Worm (Caenorhabditis elegans) whole organism, L4 larva: Measurements from ENCODE around the gene srx-12.

Experiments
- F10B5.3 ChIP-seq: sonication (generic microtip); optimal IDR thresholded peaks from 2 replicates; lab custom pipeline; 2016; ENCODE audit warnings: mild to moderate bottlenecking, missing genetic modification characterization, missing compliant biosample characterization
- F37D6.2 ChIP-seq: sonication (generic microtip); optimal IDR thresholded peaks from 2 replicates; lab custom pipeline; 2016; ENCODE audit warnings: mild to moderate bottlenecking, missing genetic modification characterization, missing compliant biosample characterization
- F49E8.2 ChIP-seq: sonication (generic microtip); optimal IDR thresholded peaks from 2 replicates; lab custom pipeline; 2016; ENCODE audit warnings: missing compliant biosample characterization, mild to moderate bottlenecking, missing genetic modification characterization, borderline replicate concordance
- R02D3.7 ChIP-seq: fragments of 150-350 bp; sonication (generic microtip); optimal IDR thresholded peaks from 3 replicates; lab custom pipeline; 2014; ENCODE audit warnings: missing biosample characterization, missing genetic modification characterization
- T20F7.1 ChIP-seq: fragments of 200-800 bp; sonication (Bioruptor generic); optimal IDR thresholded peaks from 2 replicates; lab custom pipeline; 2018; ENCODE audit warnings: mild to moderate bottlenecking, missing genetic modification characterization, missing compliant biosample characterization
- Y48G9A.11 ChIP-seq: fragments of 200-800 bp; sonication (Bioruptor generic); IDR thresholded peaks from 2 replicates; pipeline ENCODE4 v1.3.6; 2022; ENCODE audit warnings: missing genetic modification reagents, missing genetic modification characterization, missing compliant biosample characterization
- aha-1 ChIP-seq: fragments of 150-350 bp; peaks from one replicate; lab custom pipeline; 2014; ENCODE audit warnings: missing biosample characterization, missing genetic modification characterization
- ama-1 ChIP-seq: fragments of 150-350 bp; optimal IDR thresholded peaks from 2 replicates; lab custom pipeline; 2014; ENCODE audit warnings: inconsistent platforms, mixed read lengths
- ceh-32 ChIP-seq: sonication (generic microtip); optimal IDR thresholded peaks from 2 replicates; lab custom pipeline; 2016; ENCODE audit warnings: mild to moderate bottlenecking, missing genetic modification characterization, missing compliant biosample characterization; ENCODE audit not compliant: poor library complexity
- ceh-44 ChIP-seq: fragments of 200-800 bp; sonication (Bioruptor generic); IDR thresholded peaks from 2 replicates; pipeline ENCODE4 v1.3.6; 2022; ENCODE audit warnings: missing genetic modification reagents, missing genetic modification characterization, missing compliant biosample characterization
- daf-16 ChIP-seq, 3 experiments: sonication (generic microtip); optimal IDR thresholded peaks; 2 replicates each; lab custom pipeline; 2016 to 2017; ENCODE audit warnings: missing genetic modification characterization in 3 of 3, missing genetic modification reagents in 3 of 3, mild to moderate bottlenecking in 2 of 3, missing compliant biosample characterization in 2 of 3, missing biosample characterization in 1 of 3, moderate library complexity in 1 of 3
- dmd-8 ChIP-seq: fragments of 200-800 bp; sonication (Bioruptor generic); IDR thresholded peaks from 2 replicates; pipeline ENCODE4 v1.3.6; 2022; ENCODE audit warnings: missing genetic modification characterization, missing compliant biosample characterization
- dpl-1 ChIP-seq: fragments of 150-350 bp; optimal IDR thresholded peaks from 2 replicates; lab custom pipeline; 2014; ENCODE audit warnings: missing biosample characterization, missing genetic modification reagents, missing genetic modification characterization
- duxl-1 ChIP-seq: sonication (generic microtip); optimal IDR thresholded peaks from 2 replicates; lab custom pipeline; 2016; ENCODE audit warnings: mild to moderate bottlenecking, missing genetic modification characterization, moderate library complexity, missing compliant biosample characterization; ENCODE audit not compliant: poor library complexity
- hmg-1.1 ChIP-seq: fragments of 200-800 bp; sonication (Bioruptor generic); IDR thresholded peaks from 2 replicates; pipeline ENCODE4 v1.3.6; 2022; ENCODE audit warnings: missing genetic modification reagents, missing genetic modification characterization, missing compliant biosample characterization
- jun-1 ChIP-seq: fragments of 150-350 bp; optimal IDR thresholded peaks from 2 replicates; lab custom pipeline; 2014; ENCODE audit warnings: missing biosample characterization, missing genetic modification reagents, missing genetic modification characterization
- lin-15B ChIP-seq: fragments of 150-350 bp; sonication (generic microtip); optimal IDR thresholded peaks from 3 replicates; lab custom pipeline; 2014; ENCODE audit warnings: missing biosample characterization, missing genetic modification characterization
- lin-38 ChIP-seq: fragments of 200-800 bp; sonication (Bioruptor generic); IDR thresholded peaks from 2 replicates; pipeline ENCODE4 v1.3.6; 2022; ENCODE audit warnings: missing genetic modification reagents, missing genetic modification characterization, missing compliant biosample characterization
- lir-3 ChIP-seq: sonication (generic microtip); optimal IDR thresholded peaks from 2 replicates; lab custom pipeline; 2016; ENCODE audit warnings: mild to moderate bottlenecking, missing genetic modification characterization, missing compliant biosample characterization
- lsy-2 ChIP-seq, 2 experiments: fragments of 150-350 bp in 1 of 2; sonication (generic microtip) in 1 of 2; optimal IDR thresholded peaks; 2 replicates each; lab custom pipeline; 2014 to 2017; ENCODE audit warnings: missing biosample characterization in 2 of 2, missing genetic modification characterization in 2 of 2
- madf-5 ChIP-seq, 2 experiments: fragments of 200-800 bp; sonication (Bioruptor generic); IDR thresholded peaks; 2 replicates each; pipeline ENCODE4 v1.3.6; 2022; ENCODE audit warnings: missing compliant biosample characterization in 2 of 2, missing genetic modification characterization in 2 of 2
- mdl-1 ChIP-seq, 2 experiments: fragments of 150-350 bp in 1 of 2; sonication (generic microtip) in 1 of 2; optimal IDR thresholded peaks; 2 replicates each; lab custom pipeline; 2014 to 2017; ENCODE audit warnings: missing biosample characterization in 2 of 2, missing genetic modification characterization in 2 of 2
- mep-1 ChIP-seq: fragments of 150-350 bp; sonication (generic microtip); optimal IDR thresholded peaks from 3 replicates; lab custom pipeline; 2014; ENCODE audit warnings: missing biosample characterization, missing genetic modification characterization
- mes-2 ChIP-seq: sonication (generic microtip); optimal IDR thresholded peaks from 2 replicates; lab custom pipeline; 2016; ENCODE audit warnings: missing genotype, mild to moderate bottlenecking, missing genetic modification characterization, missing compliant biosample characterization; ENCODE audit not compliant: poor library complexity, severe bottlenecking
- nhr-111 ChIP-seq: fragments of 200-800 bp; sonication (Bioruptor generic); optimal IDR thresholded peaks from 2 replicates; lab custom pipeline; 2018; ENCODE audit warnings: mild to moderate bottlenecking, missing genetic modification characterization, missing compliant biosample characterization
- nhr-42 ChIP-seq: fragments of 200-800 bp; sonication (Bioruptor generic); IDR thresholded peaks from 2 replicates; pipeline ENCODE4 v1.3.6; 2022; ENCODE audit warnings: missing genetic modification characterization, missing compliant biosample characterization
- nhr-48 ChIP-seq: sonication (generic microtip); optimal IDR thresholded peaks from 2 replicates; lab custom pipeline; 2016; ENCODE audit warnings: mild to moderate bottlenecking, missing genetic modification characterization, missing compliant biosample characterization
- pqm-1 ChIP-seq: sonication (generic microtip); optimal IDR thresholded peaks from 2 replicates; lab custom pipeline; 2017; ENCODE audit warnings: missing biosample characterization, missing genetic modification characterization
- saeg-2 ChIP-seq: fragments of 200-800 bp; sonication (Bioruptor generic); IDR thresholded peaks from 2 replicates; pipeline ENCODE4 v1.3.6; 2022; ENCODE audit warnings: missing genetic modification reagents, missing genetic modification characterization, missing compliant biosample characterization
- set-16 ChIP-seq: fragments of 200-800 bp; sonication (Bioruptor generic); IDR thresholded peaks from 2 replicates; pipeline ENCODE4 v1.3.6; 2022; ENCODE audit warnings: missing genetic modification reagents, missing genetic modification characterization, missing compliant biosample characterization
- snpc-4 ChIP-seq: fragments of 150-350 bp; optimal IDR thresholded peaks from 2 replicates; lab custom pipeline; 2014; ENCODE audit warnings: missing biosample characterization, missing genetic modification characterization
- spr-3 ChIP-seq: fragments of 200-800 bp; sonication (Bioruptor generic); optimal IDR thresholded peaks from 2 replicates; lab custom pipeline; 2018; ENCODE audit warnings: mild to moderate bottlenecking, missing genetic modification characterization, missing compliant biosample characterization
- unc-62 ChIP-seq, 3 experiments: fragments of 150-350 bp in 1 of 3; sonication (generic microtip); optimal IDR thresholded peaks in 2 of 3; peaks in 1 of 3; 1 replicate in 1 of 3; 2 replicates in 2 of 3; lab custom pipeline; 2014 to 2017; ENCODE audit warnings: missing biosample characterization in 3 of 3, missing genetic modification characterization in 3 of 3, missing genetic modification reagents in 3 of 3, missing genotype in 1 of 3
- zip-11 ChIP-seq: fragments of 200-800 bp; sonication (Bioruptor generic); IDR thresholded peaks from 2 replicates; pipeline ENCODE4 v1.3.6; 2022; ENCODE audit warnings: missing genetic modification characterization, missing compliant biosample characterization
- ztf-7 ChIP-seq: fragments of 150-350 bp; optimal IDR thresholded peaks from 2 replicates; lab custom pipeline; 2014; ENCODE audit warnings: missing biosample characterization, missing genetic modification characterization

Gene srx-12

ce11 chrIV:1051636-1052133 lies 5.9 kb downstream of the srx-12 start, which contains the start of gene Y55F3AM.21:
Gene Y55F3AM.21 (minus strand): TSS chrIV:1051686.
- TF ChIP-seq Y48G9A.11 (GFP tag; lab: Robert Waterston, UW) = peak; percentile 72; the same call in 1 of the 2 replicates

ce11 chrIV:1053989-1054388 lies 8.2 kb downstream of the srx-12 start:
- TF ChIP-seq F37D6.2 (tag; lab: Kevin White, UChicago) = no peak
- TF ChIP-seq hmg-1.1 (GFP tag; lab: Robert Waterston, UW) = no peak
- peak; percentile 93 for TF ChIP-seq set-16
- no peak for TF ChIP-seq lin-15B (tag; lab: Kevin White, UChicago)
- TF ChIP-seq, all 104 proteins: peak for 1

- TF ChIP-seq spr-3 (GFP tag; lab: Kevin White, UChicago) (no peak), dpl-1 (GFP tag; lab: Kevin White, UChicago) (peak; percentile 30), lsy-2 (tag; optimal IDR thresholded peaks at IDR 0.05; lab: Kevin White, UChicago) (peak in 1 of 2 experiments; percentile 50), mes-2 (tag; lab: Kevin White, UChicago) (peak; percentile 42), Y48G9A.11 (GFP tag; lab: Robert Waterston, UW) (peak; percentile 99), nhr-48 (no peak), mep-1 (tag; lab: Kevin White, UChicago) (peak; percentile 18), dmd-8 (GFP tag; lab: Robert Waterston, UW) (no peak), aha-1 (tag; lab: Kevin White, UChicago) (peak; percentile 23), daf-16 (GFP tag; optimal IDR thresholded peaks at IDR 0.05; lab: Kevin White, UChicago) (no peak), daf-16 (tag; optimal IDR thresholded peaks at IDR 0.05; lab: Kevin White, UChicago) (peak; percentile 23), R02D3.7 (peak; percentile 77), pqm-1 (tag; lab: Kevin White, UChicago) (no peak), T20F7.1 (peak; percentile 96), F49E8.2 (no peak), nhr-111 (GFP tag; lab: Kevin White, UChicago) (no peak), duxl-1 (tag; lab: Kevin White, UChicago) (no peak), lir-3 (tag; lab: Kevin White, UChicago) (no peak), ceh-32 (tag; lab: Kevin White, UChicago) (no peak), nhr-42 (GFP tag; lab: Robert Waterston, UW) (no peak), ceh-44 (GFP tag; lab: Robert Waterston, UW) (no peak), lin-38 (GFP tag; lab: Robert Waterston, UW) (peak; percentile 27; the same call in 1 of the 2 replicates), ztf-7 (no peak)
These were observed 9.0 kb downstream of the srx-12 start, which contains the start of gene dcap-1 for ce11 chrIV:1054736-1055135. Gene dcap-1 (minus strand): TSS chrIV:1054794.

- TF ChIP-seq mdl-1 (tag; optimal IDR thresholded peaks at IDR 0.05; lab: Kevin White, UChicago) (no peak), aha-1 (tag; lab: Kevin White, UChicago) (peak; percentile 8), F10B5.3 (tag; lab: Kevin White, UChicago) (no peak), ceh-32 (tag; lab: Kevin White, UChicago) (no peak), ama-1 (lab: Kevin White, UChicago) (no peak), daf-16 (GFP tag; optimal IDR thresholded peaks at IDR 0.05; lab: Kevin White, UChicago) (no peak), daf-16 (tag; optimal IDR thresholded peaks at IDR 0.05; lab: Kevin White, UChicago) (no peak), lir-3 (tag; lab: Kevin White, UChicago) (no peak), lin-15B (tag; lab: Kevin White, UChicago) (no peak), set-16 (peak; percentile 90), unc-62 (GFP tag; optimal IDR thresholded peaks at IDR 0.05 in 1 of 2; lab: Kevin White, UChicago) (no peak), unc-62 (tag; optimal IDR thresholded peaks at IDR 0.05; lab: Kevin White, UChicago) (no peak), jun-1 (tag; lab: Kevin White, UChicago) (no peak), zip-11 (no peak), snpc-4 (tag; lab: Kevin White, UChicago) (no peak), saeg-2 (GFP tag; lab: Robert Waterston, UW) (no peak), madf-5 (GFP tag; IDR thresholded peaks at IDR 0.05; lab: Robert Waterston, UW) (no peak), ceh-44 (GFP tag; lab: Robert Waterston, UW) (no peak)
- TF ChIP-seq, all 104 proteins: peak for 2
These were observed 10.0 kb downstream of the srx-12 start for ce11 chrIV:1055734-1056133.
